Fruit fly (Drosophila melanogaster) whole organism, embryonic: Measurements from ENCODE around the gene AlaRS.

ENCODE experiments used
- ATbp ChIP-seq: fragments of 200-800 bp; sonication (Bioruptor generic); optimal IDR thresholded peaks from 2 replicates; lab custom pipeline; 2017; ENCODE audit warnings: missing biosample characterization, mild to moderate bottlenecking, missing genetic modification characterization, missing genetic modification reagents
- Ada2b ChIP-seq: fragments of 200-800 bp; sonication (Bioruptor generic); IDR thresholded peaks from 2 replicates; pipeline ENCODE4 v1.3.6; 2022; ENCODE audit warnings: missing biosample characterization, missing genetic modification characterization
- BtbVII ChIP-seq: fragments of 200-800 bp; sonication (Bioruptor generic); optimal IDR thresholded peaks from 3 replicates; lab custom pipeline; 2017; ENCODE audit warnings: missing biosample characterization, mild to moderate bottlenecking, missing genetic modification characterization
- CG13424 ChIP-seq: fragments of 200-800 bp; sonication (Bioruptor generic); optimal IDR thresholded peaks from 2 replicates; lab custom pipeline; 2019; ENCODE audit warnings: missing biosample characterization, mild to moderate bottlenecking, missing genetic modification characterization, moderate library complexity
- CG14050 ChIP-seq: fragments of 200-800 bp; sonication (Bioruptor generic); IDR thresholded peaks from 3 replicates; pipeline ENCODE4 v1.3.6; 2022; ENCODE audit warnings: missing biosample characterization, missing genetic modification characterization
- CG15011 ChIP-seq: fragments of 200-800 bp; sonication (Bioruptor generic); optimal IDR thresholded peaks from 3 replicates; lab custom pipeline; 2018; ENCODE audit warnings: missing biosample characterization, mild to moderate bottlenecking, missing genetic modification characterization
- CG15269 ChIP-seq: fragments of 200-800 bp; sonication (Bioruptor generic); optimal IDR thresholded peaks from 2 replicates; lab custom pipeline; 2018; ENCODE audit warnings: missing biosample characterization, mild to moderate bottlenecking, missing genetic modification characterization, moderate library complexity
- CG17359 ChIP-seq: fragments of 200-800 bp; sonication (Bioruptor generic); optimal IDR thresholded peaks from 3 replicates; lab custom pipeline; 2018; ENCODE audit warnings: missing biosample characterization, mild to moderate bottlenecking, missing genetic modification characterization, moderate library complexity
- CG18599 ChIP-seq: fragments of 200-800 bp; sonication (Bioruptor generic); optimal IDR thresholded peaks from 3 replicates; lab custom pipeline; 2017; ENCODE audit warnings: missing biosample characterization, missing genetic modification characterization, mild to moderate bottlenecking, moderate library complexity, missing genetic modification reagents
- CG2712 ChIP-seq: fragments of 200-800 bp; optimal IDR thresholded peaks from 3 replicates; lab custom pipeline; 2019; ENCODE audit warnings: missing biosample characterization, mild to moderate bottlenecking, missing genetic modification characterization, moderate library complexity
- CG2875 ChIP-seq: fragments of 200-800 bp; sonication (Bioruptor generic); optimal IDR thresholded peaks from 2 replicates; lab custom pipeline; 2017; ENCODE audit warnings: missing biosample characterization, mild to moderate bottlenecking, missing genetic modification characterization, missing genetic modification reagents
- CG30403 ChIP-seq: fragments of 200-800 bp; sonication (Bioruptor generic); optimal IDR thresholded peaks from 3 replicates; lab custom pipeline; 2016; ENCODE audit warnings: missing biosample characterization, missing genetic modification characterization
- CG34224 ChIP-seq: fragments of 200-800 bp; sonication (Bioruptor generic); IDR thresholded peaks from 3 replicates; pipeline ENCODE4 v1.3.6; 2022; ENCODE audit warnings: missing biosample characterization, missing genetic modification characterization; ENCODE audit not compliant: partially characterized antibody
- CG3838 ChIP-seq: fragments of 200-800 bp; sonication (Bioruptor generic); optimal IDR thresholded peaks from 3 replicates; lab custom pipeline; 2016; ENCODE audit warnings: missing biosample characterization, missing genetic modification characterization
- CG4360 ChIP-seq: fragments of 200-800 bp; sonication (Bioruptor generic); IDR thresholded peaks from 2 replicates; pipeline ENCODE4 v1.3.6; 2022; ENCODE audit warnings: missing biosample characterization, missing genetic modification characterization
- CG6813 ChIP-seq: fragments of 200-800 bp; sonication (Bioruptor generic); optimal IDR thresholded peaks from 2 replicates; lab custom pipeline; 2017; ENCODE audit warnings: missing biosample characterization, missing genetic modification characterization, mild to moderate bottlenecking, moderate library complexity, missing genetic modification reagents
- CG8388 ChIP-seq: fragments of 200-800 bp; sonication (Bioruptor generic); optimal IDR thresholded peaks from 2 replicates; lab custom pipeline; 2019; ENCODE audit warnings: missing biosample characterization, mild to moderate bottlenecking, missing genetic modification characterization, moderate library complexity
- CG9437 ChIP-seq: fragments of 200-800 bp; sonication (Bioruptor generic); optimal IDR thresholded peaks from 2 replicates; lab custom pipeline; 2018; ENCODE audit warnings: missing biosample characterization, mild to moderate bottlenecking, missing genetic modification characterization
- CG9876 ChIP-seq: fragments of 200-800 bp; sonication (Bioruptor generic); optimal IDR thresholded peaks from 2 replicates; lab custom pipeline; 2016; ENCODE audit warnings: missing biosample characterization, missing genetic modification characterization
- CHES-1-like ChIP-seq: fragments of 200-800 bp; sonication (Bioruptor generic); optimal IDR thresholded peaks from 2 replicates; lab custom pipeline; 2016; ENCODE audit warnings: missing biosample characterization, missing genetic modification characterization
- CoRest ChIP-seq: fragments of 200-800 bp; sonication (Bioruptor generic); optimal IDR thresholded peaks from 3 replicates; lab custom pipeline; 2018; ENCODE audit warnings: missing biosample characterization, mild to moderate bottlenecking, missing genetic modification characterization, moderate library complexity
- GATAe ChIP-seq: fragments of 200-800 bp; sonication (Bioruptor generic); conservative IDR thresholded peaks from 2 replicates; pipeline ENCODE4 v1.3.6; 2022; ENCODE audit warnings: missing biosample characterization, missing genetic modification characterization
- HHEX ChIP-seq: fragments of 200-800 bp; sonication (Bioruptor generic); optimal IDR thresholded peaks from 3 replicates; lab custom pipeline; 2017; ENCODE audit warnings: missing biosample characterization, mild to moderate bottlenecking, missing genetic modification characterization, missing genetic modification reagents
- HLHmδ ChIP-seq: fragments of 200-800 bp; sonication (Bioruptor generic); optimal IDR thresholded peaks from 2 replicates; lab custom pipeline; 2018; ENCODE audit warnings: missing biosample characterization, mild to moderate bottlenecking, missing genetic modification characterization, moderate library complexity
- Hr51 ChIP-seq, 2 experiments: fragments of 200-800 bp; sonication (Bioruptor generic); optimal IDR thresholded peaks; 2 replicates in 1 of 2; 3 replicates in 1 of 2; lab custom pipeline; 2016 to 2018; ENCODE audit warnings: missing biosample characterization in 2 of 2, missing genetic modification characterization in 2 of 2, mild to moderate bottlenecking in 1 of 2, moderate library complexity in 1 of 2
- Opbp ChIP-seq: fragments of 200-800 bp; sonication (Bioruptor generic); IDR thresholded peaks from 3 replicates; pipeline ENCODE4 v1.3.6; 2022; ENCODE audit warnings: missing biosample characterization, missing genetic modification characterization; ENCODE audit not compliant: partially characterized antibody
- PHDP ChIP-seq: fragments of 200-800 bp; sonication (Bioruptor generic); optimal IDR thresholded peaks from 3 replicates; lab custom pipeline; 2018; ENCODE audit warnings: missing biosample characterization, mild to moderate bottlenecking, missing genetic modification characterization, moderate library complexity
- Side ChIP-seq: fragments of 200-800 bp; sonication (Bioruptor generic); optimal IDR thresholded peaks from 2 replicates; lab custom pipeline; 2016; ENCODE audit warnings: missing biosample characterization, missing genetic modification characterization
- Sox100B ChIP-seq: fragments of 200-800 bp; sonication (Bioruptor generic); optimal IDR thresholded peaks from 3 replicates; lab custom pipeline; 2018; ENCODE audit warnings: missing biosample characterization, mild to moderate bottlenecking, missing genetic modification characterization
- Sox102F ChIP-seq: fragments of 200-800 bp; sonication (Bioruptor generic); optimal IDR thresholded peaks from 2 replicates; lab custom pipeline; 2018; ENCODE audit warnings: missing biosample characterization, mild to moderate bottlenecking, missing genetic modification characterization, moderate library complexity
- ap ChIP-seq: fragments of 200-800 bp; sonication (Bioruptor generic); IDR thresholded peaks from 2 replicates; pipeline ENCODE4 v1.3.6; 2022; ENCODE audit warnings: missing biosample characterization, missing genetic modification characterization
- ase ChIP-seq: fragments of 200-800 bp; sonication (Bioruptor generic); IDR thresholded peaks from 3 replicates; pipeline ENCODE4 v1.3.6; 2022; ENCODE audit warnings: missing biosample characterization, missing genetic modification characterization
- cad ChIP-seq: fragments of >200 bp; optimal IDR thresholded peaks from 2 replicates; lab custom pipeline; 2017; ENCODE audit warnings: missing biosample characterization, missing genetic modification characterization
- ci ChIP-seq: fragments of 200-800 bp; sonication (Bioruptor generic); IDR thresholded peaks from 3 replicates; pipeline ENCODE4 v1.3.6; 2022; ENCODE audit warnings: missing biosample characterization, missing genetic modification characterization
- corto ChIP-seq: fragments of 200-800 bp; sonication (Bioruptor generic); optimal IDR thresholded peaks from 2 replicates; lab custom pipeline; 2016; ENCODE audit warnings: missing biosample characterization, mild to moderate bottlenecking, missing genetic modification characterization, moderate library complexity
- dmrt99B ChIP-seq: fragments of 200-800 bp; sonication (Bioruptor generic); optimal IDR thresholded peaks from 2 replicates; lab custom pipeline; 2018; ENCODE audit warnings: missing biosample characterization, mild to moderate bottlenecking, missing genetic modification characterization, moderate library complexity
- emc ChIP-seq: fragments of 200-800 bp; sonication (Bioruptor generic); optimal IDR thresholded peaks from 2 replicates; lab custom pipeline; 2016; ENCODE audit warnings: missing biosample characterization, missing genetic modification characterization
- grau ChIP-seq: fragments of 200-800 bp; optimal IDR thresholded peaks from 3 replicates; lab custom pipeline; 2019; ENCODE audit warnings: missing biosample characterization, mild to moderate bottlenecking, missing genetic modification characterization, moderate library complexity
- kah ChIP-seq: fragments of 200-800 bp; sonication (Bioruptor generic); optimal IDR thresholded peaks from 2 replicates; lab custom pipeline; 2018; ENCODE audit warnings: missing biosample characterization, mild to moderate bottlenecking, missing genetic modification characterization
- mirr ChIP-seq: fragments of 200-800 bp; sonication (Bioruptor generic); optimal IDR thresholded peaks from 3 replicates; lab custom pipeline; 2018; ENCODE audit warnings: missing biosample characterization, mild to moderate bottlenecking, missing genetic modification characterization
- phol ChIP-seq: fragments of 200-800 bp; sonication (Bioruptor generic); optimal IDR thresholded peaks from 3 replicates; lab custom pipeline; 2018; ENCODE audit warnings: missing biosample characterization, mild to moderate bottlenecking, missing genetic modification characterization, moderate library complexity
- pzg ChIP-seq: fragments of 200-800 bp; sonication (Bioruptor generic); optimal IDR thresholded peaks from 3 replicates; lab custom pipeline; 2018; ENCODE audit warnings: missing biosample characterization, mild to moderate bottlenecking, missing genetic modification characterization, moderate library complexity
- row ChIP-seq: fragments of 200-800 bp; sonication (Bioruptor generic); IDR thresholded peaks from 3 replicates; pipeline ENCODE4 v1.3.6; 2022; ENCODE audit warnings: missing biosample characterization, missing genetic modification characterization
- usp ChIP-seq: fragments of >200 bp; optimal IDR thresholded peaks from 2 replicates; lab custom pipeline; 2017; ENCODE audit warnings: missing biosample characterization, missing genetic modification characterization
- zfh2 ChIP-seq: fragments of 200-800 bp; sonication (Bioruptor generic); optimal IDR thresholded peaks from 2 replicates; lab custom pipeline; 2016; ENCODE audit warnings: missing biosample characterization, missing genetic modification characterization

Gene AlaRS

dm6 chr2L:8371354-8371937 is 10.1 kb downstream of the AlaRS start (continued):
- TF ChIP-seq PHDP (tag; lab: Kevin White, UChicago) (peak; percentile 2), CG9876 (GFP tag; lab: Kevin White, UChicago) (no peak), CG9437 (GFP tag; lab: Kevin White, UChicago) (peak; percentile 27), CG6813 (GFP tag; lab: Kevin White, UChicago) (peak; percentile 14), CG17359 (tag; lab: Kevin White, UChicago) (peak; percentile 14), CG13424 (tag; lab: Kevin White, UChicago) (peak; percentile 22), Side (GFP tag; lab: Kevin White, UChicago) (no peak), HLHmδ (GFP tag; lab: Kevin White, UChicago) (no peak), grau (tag; lab: Kevin White, UChicago) (peak; percentile 80), CoRest (tag; lab: Kevin White, UChicago) (peak; percentile 10), ATbp (GFP tag; lab: Kevin White, UChicago) (no peak), phol (tag; lab: Kevin White, UChicago) (peak; percentile 23), Ada2b (GFP tag; lab: Robert Waterston, UW) (no peak), mirr (GFP tag; lab: Kevin White, UChicago) (no peak), CG8388 (GFP tag; lab: Kevin White, UChicago) (peak; percentile 4), HHEX (GFP tag; lab: Kevin White, UChicago) (peak; percentile 19), Sox102F (GFP tag; lab: Kevin White, UChicago) (peak; percentile 23), row (GFP tag; lab: Robert Waterston, UW) (peak; percentile 38; the same call in 1 of the 3 replicates), BtbVII (GFP tag; lab: Kevin White, UChicago) (peak; percentile 24), CG30403 (GFP tag; lab: Kevin White, UChicago) (peak; percentile 33), dmrt99B (tag; lab: Kevin White, UChicago) (peak; percentile 54), CG18599 (GFP tag; lab: Kevin White, UChicago) (peak; percentile 6), Sox100B (GFP tag; lab: Kevin White, UChicago) (peak; percentile 19), Hr51 (GFP tag; optimal IDR thresholded peaks at IDR 0.05; lab: Kevin White, UChicago) (peak in 1 of 2 experiments; percentile 52), CG2712 (tag; lab: Kevin White, UChicago) (peak; percentile 29), CG15269 (tag; lab: Kevin White, UChicago) (peak; percentile 49), CG14050 (GFP tag; lab: Robert Waterston, UW) (no peak)
- TF ChIP-seq, all 482 proteins: peak for 44

- TF ChIP-seq usp (GFP tag; lab: Kevin White, UChicago) (no peak), GATAe (GFP tag; lab: Robert Waterston, UW) (peak; percentile 18; the same call in 1 of the 2 replicates), CG2875 (GFP tag; lab: Kevin White, UChicago) (peak; percentile 43), ci (GFP tag; lab: Robert Waterston, UW) (peak; percentile 84), ase (peak; percentile 62; the same call in 1 of the 3 replicates), CHES-1-like (GFP tag; lab: Kevin White, UChicago) (peak; percentile 27), corto (no peak), kah (GFP tag; lab: Kevin White, UChicago) (peak; percentile 86), cad (GFP tag; lab: Kevin White, UChicago) (no peak), CG3838 (no peak), CG34224 (GFP tag; lab: Robert Waterston, UW) (peak; percentile 88), emc (GFP tag; lab: Kevin White, UChicago) (no peak), ap (0 out of 2 replicates have a peak, but pooled peaks have one; percentile 39), pzg (GFP tag; lab: Kevin White, UChicago) (peak; percentile 67), Opbp (peak; percentile 95), CG15011 (GFP tag; lab: Kevin White, UChicago) (peak; percentile 12), zfh2 (GFP tag; lab: Kevin White, UChicago) (peak; percentile 1), Hr51 (GFP tag; optimal IDR thresholded peaks at IDR 0.05; lab: Kevin White, UChicago) (peak in 1 of 2 experiments; percentile 23), CG4360 (no peak)
Measured at dm6 chr2L:8370364-8371326, 10.9 kb downstream of the AlaRS start, which contains the start of gene CG17292. Gene CG17292 (plus strand): TSS chr2L:8370454.
